Fruit fly (Drosophila melanogaster) whole organism, prepupa: ENCODE results near the gene CG11815.

Experiments
- Blimp-1 ChIP-seq: fragments of 200-800 bp; sonication (Bioruptor generic); optimal IDR thresholded peaks from 3 replicates; lab custom pipeline; 2017; ENCODE audit warnings: missing biosample characterization, missing genetic modification characterization, mild to moderate bottlenecking, moderate library complexity, missing genetic modification reagents
- CG10631 ChIP-seq: fragments of 200-800 bp; sonication (Bioruptor generic); optimal IDR thresholded peaks from 2 replicates; lab custom pipeline; 2016; ENCODE audit warnings: missing biosample characterization, missing genetic modification characterization
- CG10669 ChIP-seq: fragments of 200-800 bp; sonication (Bioruptor generic); optimal IDR thresholded peaks from 3 replicates; lab custom pipeline; 2018; ENCODE audit warnings: missing biosample characterization, mild to moderate bottlenecking, missing genetic modification characterization, moderate library complexity
- CG11902 ChIP-seq: fragments of 200-800 bp; sonication (Bioruptor generic); optimal IDR thresholded peaks from 3 replicates; lab custom pipeline; 2016; ENCODE audit warnings: missing biosample characterization, missing genetic modification characterization
- CG15336 ChIP-seq: fragments of 200-800 bp; sonication (Bioruptor generic); IDR thresholded peaks from 2 replicates; pipeline ENCODE4 v1.3.6; 2022; ENCODE audit warnings: missing biosample characterization, missing genetic modification characterization
- CG16779 ChIP-seq: fragments of 200-800 bp; sonication (Bioruptor generic); optimal IDR thresholded peaks from 3 replicates; lab custom pipeline; 2017; ENCODE audit warnings: missing biosample characterization, mild to moderate bottlenecking, missing genetic modification characterization
- CG3032 ChIP-seq: fragments of 200-800 bp; optimal IDR thresholded peaks from 2 replicates; lab custom pipeline; 2019; ENCODE audit warnings: missing biosample characterization, mild to moderate bottlenecking, missing genetic modification characterization, moderate library complexity
- CG31627 ChIP-seq: fragments of 200-800 bp; sonication (Bioruptor generic); optimal IDR thresholded peaks from 3 replicates; lab custom pipeline; 2016; ENCODE audit warnings: missing biosample characterization, missing genetic modification characterization
- CG3919 ChIP-seq: fragments of 200-800 bp; sonication (Bioruptor generic); optimal IDR thresholded peaks from 3 replicates; lab custom pipeline; 2016; ENCODE audit warnings: missing biosample characterization, missing genetic modification characterization
- CG4318 ChIP-seq: fragments of 200-800 bp; sonication (Bioruptor generic); optimal IDR thresholded peaks from 3 replicates; lab custom pipeline; 2017; ENCODE audit warnings: missing biosample characterization, mild to moderate bottlenecking, missing genetic modification characterization
- CG6163 ChIP-seq: fragments of 200-800 bp; sonication (Bioruptor generic); IDR thresholded peaks from 3 replicates; pipeline ENCODE4 v1.3.6; 2022; ENCODE audit warnings: missing biosample characterization, missing genetic modification characterization
- CG6276 ChIP-seq: fragments of 200-800 bp; sonication (Bioruptor generic); optimal IDR thresholded peaks from 2 replicates; lab custom pipeline; 2017; ENCODE audit warnings: missing biosample characterization, mild to moderate bottlenecking, missing genetic modification characterization
- CG6792 ChIP-seq: fragments of 200-800 bp; sonication (Bioruptor generic); optimal IDR thresholded peaks from 3 replicates; lab custom pipeline; 2016; ENCODE audit warnings: missing biosample characterization, missing genetic modification characterization
- CG6808 ChIP-seq: fragments of 200-800 bp; sonication (Bioruptor generic); optimal IDR thresholded peaks from 3 replicates; lab custom pipeline; 2017; ENCODE audit warnings: missing biosample characterization, missing genetic modification characterization, mild to moderate bottlenecking, moderate library complexity, missing genetic modification reagents
- CG6854 ChIP-seq: fragments of 200-800 bp; sonication (Bioruptor generic); optimal IDR thresholded peaks from 2 replicates; lab custom pipeline; 2017; ENCODE audit warnings: missing biosample characterization, mild to moderate bottlenecking, missing genetic modification characterization
- CG8319 ChIP-seq: fragments of 200-800 bp; sonication (Bioruptor generic); optimal IDR thresholded peaks from 3 replicates; lab custom pipeline; 2016; ENCODE audit warnings: missing biosample characterization, missing genetic modification characterization
- Eip75B ChIP-seq: fragments of 200-800 bp; sonication (Bioruptor generic); optimal IDR thresholded peaks from 3 replicates; lab custom pipeline; 2016; ENCODE audit warnings: missing biosample characterization, missing genetic modification characterization
- Eip78C ChIP-seq: fragments of 200-800 bp; sonication (Bioruptor generic); peaks from one replicate; lab custom pipeline; 2016; ENCODE audit warnings: missing biosample characterization, missing genetic modification characterization
- Eip93F ChIP-seq: fragments of 200-800 bp; sonication (Bioruptor generic); optimal IDR thresholded peaks from 2 replicates; lab custom pipeline; 2016; ENCODE audit warnings: missing biosample characterization, mild to moderate bottlenecking, missing genetic modification characterization
- Ets21C ChIP-seq: fragments of 200-800 bp; sonication (Bioruptor generic); optimal IDR thresholded peaks from 3 replicates; lab custom pipeline; 2016; ENCODE audit warnings: missing biosample characterization, missing genetic modification characterization
- Ets96B ChIP-seq: fragments of 200-800 bp; optimal IDR thresholded peaks from 2 replicates; lab custom pipeline; 2019; ENCODE audit warnings: missing biosample characterization, mild to moderate bottlenecking, missing genetic modification characterization, moderate library complexity
- Hr38 ChIP-seq: sonication (Bioruptor generic); optimal IDR thresholded peaks from 2 replicates; lab custom pipeline; 2016; ENCODE audit warnings: missing biosample characterization, missing genetic modification characterization
- Lpt ChIP-seq: fragments of 200-800 bp; sonication (Bioruptor generic); optimal IDR thresholded peaks from 3 replicates; lab custom pipeline; 2016; ENCODE audit warnings: missing biosample characterization, missing genetic modification characterization
- Met ChIP-seq: fragments of 200-800 bp; sonication (Bioruptor generic); optimal IDR thresholded peaks from 3 replicates; lab custom pipeline; 2016; ENCODE audit warnings: missing biosample characterization, missing genetic modification characterization
- OdsH ChIP-seq: fragments of 200-800 bp; sonication (Bioruptor generic); optimal IDR thresholded peaks from 3 replicates; lab custom pipeline; 2016; ENCODE audit warnings: missing biosample characterization, missing genetic modification characterization
- Smox ChIP-seq: fragments of 200-800 bp; sonication (Bioruptor generic); optimal IDR thresholded peaks from 3 replicates; lab custom pipeline; 2016; ENCODE audit warnings: missing biosample characterization, missing genetic modification characterization
- Sox14 ChIP-seq: fragments of 200-800 bp; sonication (Bioruptor generic); optimal IDR thresholded peaks from 3 replicates; lab custom pipeline; 2016; ENCODE audit warnings: missing biosample characterization, missing genetic modification characterization
- Sox15 ChIP-seq: fragments of 200-800 bp; sonication (Bioruptor generic); optimal IDR thresholded peaks from 3 replicates; lab custom pipeline; 2016; ENCODE audit warnings: missing biosample characterization, missing genetic modification characterization
- achi ChIP-seq: fragments of 200-800 bp; sonication (Bioruptor generic); optimal IDR thresholded peaks from 3 replicates; lab custom pipeline; 2016; ENCODE audit warnings: missing biosample characterization, missing genetic modification characterization
- acj6 ChIP-seq: fragments of 200-800 bp; sonication (Bioruptor generic); optimal IDR thresholded peaks from 3 replicates; lab custom pipeline; 2016; ENCODE audit warnings: missing biosample characterization, missing genetic modification characterization
- dsx ChIP-seq: fragments of 200-800 bp; optimal IDR thresholded peaks from 3 replicates; lab custom pipeline; 2019; ENCODE audit warnings: missing biosample characterization, mild to moderate bottlenecking, missing genetic modification characterization, moderate library complexity; ENCODE audit not compliant: poor library complexity, severe bottlenecking
- esn ChIP-seq: fragments of 200-800 bp; sonication (Bioruptor generic); optimal IDR thresholded peaks from 2 replicates; lab custom pipeline; 2016; ENCODE audit warnings: missing biosample characterization, mild to moderate bottlenecking, missing genetic modification characterization, moderate library complexity
- fd59A ChIP-seq: fragments of 200-800 bp; sonication (Bioruptor generic); optimal IDR thresholded peaks from 2 replicates; lab custom pipeline; 2017; ENCODE audit warnings: missing biosample characterization, mild to moderate bottlenecking, missing genetic modification characterization, missing genetic modification reagents
- pdm3 ChIP-seq: fragments of 200-800 bp; sonication (Bioruptor generic); optimal IDR thresholded peaks from 3 replicates; lab custom pipeline; 2016; ENCODE audit warnings: missing biosample characterization, missing genetic modification characterization
- salr ChIP-seq, 2 experiments: fragments of 200-800 bp; sonication (Bioruptor generic); optimal IDR thresholded peaks; 3 replicates each; lab custom pipeline; 2016 to 2018; ENCODE audit warnings: missing biosample characterization in 2 of 2, missing genetic modification characterization in 2 of 2, mild to moderate bottlenecking in 1 of 2
- spab ChIP-seq: fragments of 200-800 bp; sonication (Bioruptor generic); optimal IDR thresholded peaks from 2 replicates; lab custom pipeline; 2017; ENCODE audit warnings: missing biosample characterization, mild to moderate bottlenecking, missing genetic modification characterization, missing genetic modification reagents
- ss ChIP-seq, 2 experiments: fragments of 200-800 bp; sonication (Bioruptor generic); optimal IDR thresholded peaks; 2 replicates in 1 of 2; 3 replicates in 1 of 2; lab custom pipeline; 2017 to 2018; ENCODE audit warnings: mild to moderate bottlenecking in 2 of 2, missing biosample characterization in 2 of 2, missing genetic modification characterization in 2 of 2, moderate library complexity in 1 of 2
- svp ChIP-seq: fragments of 200-800 bp; sonication (Bioruptor generic); peaks from one replicate; lab custom pipeline; 2016; ENCODE audit warnings: missing biosample characterization, missing genetic modification characterization
- topi ChIP-seq: fragments of 200-800 bp; sonication (Bioruptor generic); optimal IDR thresholded peaks from 3 replicates; lab custom pipeline; 2016; ENCODE audit warnings: missing biosample characterization, missing genetic modification characterization

Gene CG11815

dm6 chr3L:1962964-1963363 is 8.0 kb downstream of the CG11815 start, which contains the start of gene SCOT (continued):
- peak; percentile 97 for TF ChIP-seq pdm3 (GFP tag; lab: Kevin White, UChicago)
- peak; percentile 95 for TF ChIP-seq achi (GFP tag; lab: Kevin White, UChicago)
- TF ChIP-seq spab (GFP tag; lab: Kevin White, UChicago): peak; percentile 88
- TF ChIP-seq acj6 (GFP tag; lab: Kevin White, UChicago): peak; percentile 97
- TF ChIP-seq CG3919: peak; percentile 97
- TF ChIP-seq CG4318 (GFP tag; lab: Kevin White, UChicago): no peak
- peak; percentile 87 for TF ChIP-seq topi
- peak in 1 of 2 experiments; percentile 82 for TF ChIP-seq ss (GFP tag; optimal IDR thresholded peaks at IDR 0.05; lab: Kevin White, UChicago)
- TF ChIP-seq CG11902: peak; percentile 88
- peak; percentile 96 for TF ChIP-seq Lpt (GFP tag; lab: Kevin White, UChicago)
- TF ChIP-seq CG8319 (GFP tag; lab: Kevin White, UChicago): peak; percentile 69
- TF ChIP-seq CG6854 (GFP tag; lab: Kevin White, UChicago): no peak
- peak; percentile 97 for TF ChIP-seq OdsH (GFP tag; lab: Kevin White, UChicago)
- peak; percentile 95 for TF ChIP-seq Eip75B
- TF ChIP-seq Eip93F (GFP tag; lab: Kevin White, UChicago): peak; percentile 44
- peak; percentile 95 for TF ChIP-seq CG10631 (GFP tag; lab: Kevin White, UChicago)
- TF ChIP-seq Sox15 (GFP tag; lab: Kevin White, UChicago): peak; percentile 86
- TF ChIP-seq Met (GFP tag; lab: Kevin White, UChicago): peak; percentile 90
- TF ChIP-seq CG16779 (tag; lab: Kevin White, UChicago): peak; percentile 90
- TF ChIP-seq dsx (GFP tag; lab: Kevin White, UChicago): peak; percentile 87
- TF ChIP-seq CG3032 (tag; lab: Kevin White, UChicago): peak; percentile 92
- peak; percentile 93 for TF ChIP-seq svp
- TF ChIP-seq Sox14 (GFP tag; lab: Kevin White, UChicago): peak; percentile 98
- TF ChIP-seq salr (GFP tag; optimal IDR thresholded peaks at IDR 0.05; lab: Kevin White, UChicago): peak; percentile 92 to 95
- peak; percentile 91 for TF ChIP-seq fd59A (GFP tag; lab: Kevin White, UChicago)
- TF ChIP-seq CG6792 (GFP tag; lab: Kevin White, UChicago): peak; percentile 94
- TF ChIP-seq CG6808: peak; percentile 87
- peak; percentile 92 for TF ChIP-seq Hr38 (GFP tag; lab: Kevin White, UChicago)
- no peak for TF ChIP-seq Ets21C (GFP tag; lab: Kevin White, UChicago)
- no peak for TF ChIP-seq Eip78C (GFP tag; lab: Kevin White, UChicago)
- peak; percentile 98 for TF ChIP-seq CG6163 (GFP tag; lab: Robert Waterston, UW)
- peak; percentile 93 for TF ChIP-seq esn (GFP tag; lab: Kevin White, UChicago)
- TF ChIP-seq Ets96B (tag; lab: Kevin White, UChicago): peak; percentile 93
- peak; percentile 99 for TF ChIP-seq CG15336
- TF ChIP-seq CG10669: peak; percentile 91
- TF ChIP-seq Blimp-1 (GFP tag; lab: Kevin White, UChicago): peak; percentile 54
- TF ChIP-seq CG6276 (GFP tag; lab: Kevin White, UChicago): peak; percentile 94

dm6 chr3L:1947463-1948126 is 23.4 kb downstream of the CG11815 start, which contains the start of the genes mu2 and Cnb:
Gene mu2 (minus strand): TSS chr3L:1947475.
Gene Cnb (plus strand): TSS chr3L:1947565.
- TF ChIP-seq CG6854 (GFP tag; lab: Kevin White, UChicago): no peak
- TF ChIP-seq CG10631 (GFP tag; lab: Kevin White, UChicago): no peak
- no peak for TF ChIP-seq OdsH (GFP tag; lab: Kevin White, UChicago)
- TF ChIP-seq Eip75B: no peak
- no peak for TF ChIP-seq Smox (GFP tag; lab: Kevin White, UChicago)
- TF ChIP-seq CG31627: no peak
- TF ChIP-seq CG6163 (GFP tag; lab: Robert Waterston, UW): 0 out of 3 replicates have a peak, but pooled peaks have one; percentile 10
- TF ChIP-seq Blimp-1 (GFP tag; lab: Kevin White, UChicago): peak; percentile 94
- TF ChIP-seq Met (GFP tag; lab: Kevin White, UChicago): no peak
- TF ChIP-seq, all 60 proteins: peak for 2
